Worm (Caenorhabditis elegans): ENCODE measurements around the gene T20B12.5.

DNA sequence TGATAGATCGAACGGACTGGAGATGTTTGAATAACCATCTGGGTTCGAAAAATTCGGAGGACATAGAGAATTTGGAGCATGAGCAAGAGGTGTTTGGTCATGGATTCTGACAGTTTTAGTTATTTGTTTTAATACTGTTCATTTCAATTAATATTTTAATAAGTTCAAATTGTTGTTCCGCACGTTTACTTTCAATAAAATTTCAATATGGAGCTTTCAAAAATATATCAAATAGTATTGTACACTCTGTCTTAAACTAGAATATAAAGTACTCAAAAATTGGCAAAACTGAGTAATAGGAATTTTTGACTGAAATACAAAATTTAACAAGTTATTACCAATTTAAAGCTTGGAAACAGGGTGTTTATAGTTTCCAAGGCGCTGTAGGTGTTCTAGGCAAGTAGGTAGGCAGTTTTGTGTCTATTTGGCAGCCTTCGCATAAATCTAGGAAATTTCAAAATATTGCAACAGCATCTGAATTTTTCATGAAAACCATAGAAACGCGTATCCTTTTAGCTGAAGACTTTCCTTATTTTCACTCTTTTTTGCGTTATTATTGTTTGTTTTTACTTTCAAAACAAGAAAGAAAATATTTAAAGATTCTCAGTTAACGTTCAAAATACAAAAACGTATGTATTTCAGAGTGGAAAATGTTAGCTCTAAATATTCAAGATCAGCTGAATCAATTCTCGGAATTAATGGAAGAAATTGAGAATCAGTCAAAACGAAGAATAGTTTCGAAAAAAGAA is at the start of gene T20B12.5, which contains the start of gene T20B12.4:
- TF ChIP-seq tag-97 (GFP tag; IDR thresholded peaks at IDR 0.05) (no peak), unc-39 (tag; optimal IDR thresholded peaks at IDR 0.05) (no peak), hlh-30 (tag; optimal IDR thresholded peaks at IDR 0.05; ENCODE audit: insufficient read depth) (no peak), lin-38 (GFP tag; IDR thresholded peaks at IDR 0.05) (no peak), nhr-111 (GFP tag; optimal IDR thresholded peaks at IDR 0.05) (no peak), nhr-77 (tag; optimal IDR thresholded peaks at IDR 0.05) (no peak), fkh-10 (GFP tag; optimal IDR thresholded peaks at IDR 0.05) (no peak)
